Worm (Caenorhabditis elegans) whole organism, L3 larva: Measurements from ENCODE around the gene ubc-22.

ENCODE experiments used
- ceh-28 ChIP-seq: fragments of 150-350 bp; optimal IDR thresholded peaks from 2 replicates; lab custom pipeline; 2014; ENCODE audit warnings: missing biosample characterization, missing genetic modification reagents, missing genetic modification characterization
- elt-2 ChIP-seq: sonication (generic microtip); optimal IDR thresholded peaks from 2 replicates; lab custom pipeline; 2016; ENCODE audit warnings: missing genetic modification reagents, mild to moderate bottlenecking, missing genetic modification characterization, missing compliant biosample characterization
- nhr-28 ChIP-seq: fragments of 150-350 bp; optimal IDR thresholded peaks from 2 replicates; lab custom pipeline; 2014; ENCODE audit warnings: missing biosample characterization, missing genetic modification characterization
- nhr-77 ChIP-seq: fragments of 150-350 bp; optimal IDR thresholded peaks from 2 replicates; lab custom pipeline; 2014; ENCODE audit warnings: missing biosample characterization, missing genetic modification characterization
- pha-4 ChIP-seq: fragments of 150-350 bp; optimal IDR thresholded peaks from 2 replicates; lab custom pipeline; 2014; ENCODE audit warnings: missing biosample characterization, missing genetic modification reagents, missing genetic modification characterization
- snpc-4 ChIP-seq: fragments of 150-350 bp; optimal IDR thresholded peaks from 2 replicates; lab custom pipeline; 2014; ENCODE audit warnings: missing biosample characterization, missing genetic modification characterization
- tbx-2 ChIP-seq: sonication (generic microtip); optimal IDR thresholded peaks from 2 replicates; lab custom pipeline; 2016; ENCODE audit warnings: mild to moderate bottlenecking, missing genetic modification characterization, missing compliant biosample characterization
- unc-39 ChIP-seq: sonication (generic microtip); optimal IDR thresholded peaks from 4 replicates; lab custom pipeline; 2017; ENCODE audit warnings: missing biosample characterization, missing genetic modification characterization
- ztf-4 ChIP-seq: fragments of 150-350 bp; optimal IDR thresholded peaks from 2 replicates; lab custom pipeline; 2014; ENCODE audit warnings: missing biosample characterization, missing genetic modification characterization

DNA sequence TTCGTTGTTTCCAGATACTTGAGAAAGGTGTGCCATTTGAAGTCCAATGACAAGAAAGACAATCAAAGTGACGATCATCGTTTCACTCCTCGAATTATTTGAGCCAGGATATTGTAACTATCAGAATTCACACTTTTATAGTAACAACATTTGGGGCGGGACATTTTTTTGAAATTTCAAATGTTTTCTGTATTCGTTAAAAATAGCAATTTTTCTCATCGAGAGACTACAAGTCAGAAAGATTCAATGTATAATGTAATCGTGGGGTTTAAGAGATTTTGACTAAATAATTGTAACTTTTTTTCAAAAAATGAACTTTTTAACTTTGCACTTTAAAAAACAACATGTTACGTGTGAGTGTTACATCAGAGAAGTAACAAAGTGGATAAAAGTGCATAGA is 2.4 kb downstream of the ubc-22 start, which contains the start of gene ins-9:
- TF ChIP-seq elt-2 (tag; lab: Kevin White, UChicago) (no peak), unc-39 (tag; lab: Kevin White, UChicago) (no peak), nhr-77 (tag; lab: Kevin White, UChicago) (no peak), nhr-28 (no peak), pha-4 (tag; lab: Kevin White, UChicago) (no peak), ztf-4 (tag; lab: Kevin White, UChicago) (no peak), ceh-28 (tag; lab: Kevin White, UChicago) (no peak), snpc-4 (tag; lab: Kevin White, UChicago) (no peak), tbx-2 (no peak)
